Fruit fly (Drosophila melanogaster) whole organism, prepupa: ENCODE results near the gene CG14321.
A peak's percentile ranks its signal among the peaks of the same experiment; 100 is the strongest.

Experiments used
- Blimp-1 ChIP-seq: fragments of 200-800 bp; sonication (Bioruptor generic); optimal IDR thresholded peaks from 3 replicates; lab custom pipeline; 2017; ENCODE audit warnings: missing biosample characterization, missing genetic modification characterization, mild to moderate bottlenecking, moderate library complexity, missing genetic modification reagents
- CG10669 ChIP-seq: fragments of 200-800 bp; sonication (Bioruptor generic); optimal IDR thresholded peaks from 3 replicates; lab custom pipeline; 2018; ENCODE audit warnings: missing biosample characterization, mild to moderate bottlenecking, missing genetic modification characterization, moderate library complexity
- CG16779 ChIP-seq: fragments of 200-800 bp; sonication (Bioruptor generic); optimal IDR thresholded peaks from 3 replicates; lab custom pipeline; 2017; ENCODE audit warnings: missing biosample characterization, mild to moderate bottlenecking, missing genetic modification characterization
- CG31627 ChIP-seq: fragments of 200-800 bp; sonication (Bioruptor generic); optimal IDR thresholded peaks from 3 replicates; lab custom pipeline; 2016; ENCODE audit warnings: missing biosample characterization, missing genetic modification characterization
- CG32006 ChIP-seq: fragments of 200-800 bp; sonication (Bioruptor generic); optimal IDR thresholded peaks from 3 replicates; lab custom pipeline; 2017; ENCODE audit warnings: missing biosample characterization, mild to moderate bottlenecking, missing genetic modification characterization
- CG34406 ChIP-seq: fragments of 200-800 bp; sonication (Bioruptor generic); optimal IDR thresholded peaks from 3 replicates; lab custom pipeline; 2016; ENCODE audit warnings: missing biosample characterization, missing genetic modification characterization
- CG3919 ChIP-seq: fragments of 200-800 bp; sonication (Bioruptor generic); optimal IDR thresholded peaks from 3 replicates; lab custom pipeline; 2016; ENCODE audit warnings: missing biosample characterization, missing genetic modification characterization
- CG6163 ChIP-seq: fragments of 200-800 bp; sonication (Bioruptor generic); IDR thresholded peaks from 3 replicates; pipeline ENCODE4 v1.3.6; 2022; ENCODE audit warnings: missing biosample characterization, missing genetic modification characterization
- CG6792 ChIP-seq: fragments of 200-800 bp; sonication (Bioruptor generic); optimal IDR thresholded peaks from 3 replicates; lab custom pipeline; 2016; ENCODE audit warnings: missing biosample characterization, missing genetic modification characterization
- CG6808 ChIP-seq: fragments of 200-800 bp; sonication (Bioruptor generic); optimal IDR thresholded peaks from 3 replicates; lab custom pipeline; 2017; ENCODE audit warnings: missing biosample characterization, missing genetic modification characterization, mild to moderate bottlenecking, moderate library complexity, missing genetic modification reagents
- CG6854 ChIP-seq: fragments of 200-800 bp; sonication (Bioruptor generic); optimal IDR thresholded peaks from 2 replicates; lab custom pipeline; 2017; ENCODE audit warnings: missing biosample characterization, mild to moderate bottlenecking, missing genetic modification characterization
- CG7368 ChIP-seq: fragments of 200-800 bp; sonication (Bioruptor generic); optimal IDR thresholded peaks from 3 replicates; lab custom pipeline; 2016; ENCODE audit warnings: missing biosample characterization, missing genetic modification characterization
- CG9139 ChIP-seq: fragments of 200-800 bp; sonication (Bioruptor generic); optimal IDR thresholded peaks from 3 replicates; lab custom pipeline; 2017; ENCODE audit warnings: missing biosample characterization, mild to moderate bottlenecking, missing genetic modification characterization
- Eip75B ChIP-seq: fragments of 200-800 bp; sonication (Bioruptor generic); optimal IDR thresholded peaks from 3 replicates; lab custom pipeline; 2016; ENCODE audit warnings: missing biosample characterization, missing genetic modification characterization
- Eip78C ChIP-seq: fragments of 200-800 bp; sonication (Bioruptor generic); peaks from one replicate; lab custom pipeline; 2016; ENCODE audit warnings: missing biosample characterization, missing genetic modification characterization
- Eip93F ChIP-seq: fragments of 200-800 bp; sonication (Bioruptor generic); optimal IDR thresholded peaks from 2 replicates; lab custom pipeline; 2016; ENCODE audit warnings: missing biosample characterization, mild to moderate bottlenecking, missing genetic modification characterization
- Ets21C ChIP-seq: fragments of 200-800 bp; sonication (Bioruptor generic); optimal IDR thresholded peaks from 3 replicates; lab custom pipeline; 2016; ENCODE audit warnings: missing biosample characterization, missing genetic modification characterization
- Hr38 ChIP-seq: sonication (Bioruptor generic); optimal IDR thresholded peaks from 2 replicates; lab custom pipeline; 2016; ENCODE audit warnings: missing biosample characterization, missing genetic modification characterization
- Smox ChIP-seq: fragments of 200-800 bp; sonication (Bioruptor generic); optimal IDR thresholded peaks from 3 replicates; lab custom pipeline; 2016; ENCODE audit warnings: missing biosample characterization, missing genetic modification characterization
- Sox14 ChIP-seq: fragments of 200-800 bp; sonication (Bioruptor generic); optimal IDR thresholded peaks from 3 replicates; lab custom pipeline; 2016; ENCODE audit warnings: missing biosample characterization, missing genetic modification characterization
- Sox15 ChIP-seq: fragments of 200-800 bp; sonication (Bioruptor generic); optimal IDR thresholded peaks from 3 replicates; lab custom pipeline; 2016; ENCODE audit warnings: missing biosample characterization, missing genetic modification characterization
- achi ChIP-seq: fragments of 200-800 bp; sonication (Bioruptor generic); optimal IDR thresholded peaks from 3 replicates; lab custom pipeline; 2016; ENCODE audit warnings: missing biosample characterization, missing genetic modification characterization
- acj6 ChIP-seq: fragments of 200-800 bp; sonication (Bioruptor generic); optimal IDR thresholded peaks from 3 replicates; lab custom pipeline; 2016; ENCODE audit warnings: missing biosample characterization, missing genetic modification characterization
- dac ChIP-seq: fragments of 200-800 bp; sonication (Bioruptor generic); optimal IDR thresholded peaks from 2 replicates; lab custom pipeline; 2017; ENCODE audit warnings: missing biosample characterization, mild to moderate bottlenecking, missing genetic modification characterization
- dsx ChIP-seq: fragments of 200-800 bp; optimal IDR thresholded peaks from 3 replicates; lab custom pipeline; 2019; ENCODE audit warnings: missing biosample characterization, mild to moderate bottlenecking, missing genetic modification characterization, moderate library complexity; ENCODE audit not compliant: poor library complexity, severe bottlenecking
- fd59A ChIP-seq: fragments of 200-800 bp; sonication (Bioruptor generic); optimal IDR thresholded peaks from 2 replicates; lab custom pipeline; 2017; ENCODE audit warnings: missing biosample characterization, mild to moderate bottlenecking, missing genetic modification characterization, missing genetic modification reagents
- fd85E ChIP-seq: fragments of 200-800 bp; sonication (Bioruptor generic); optimal IDR thresholded peaks from 3 replicates; lab custom pipeline; 2016; ENCODE audit warnings: missing biosample characterization, missing genetic modification characterization
- fkh ChIP-seq: fragments of 200-800 bp; sonication (Bioruptor generic); optimal IDR thresholded peaks from 3 replicates; lab custom pipeline; 2017; ENCODE audit warnings: missing biosample characterization, mild to moderate bottlenecking, missing genetic modification characterization, moderate library complexity
- salr ChIP-seq, 2 experiments: fragments of 200-800 bp; sonication (Bioruptor generic); optimal IDR thresholded peaks; 3 replicates each; lab custom pipeline; 2016 to 2018; ENCODE audit warnings: missing biosample characterization in 2 of 2, missing genetic modification characterization in 2 of 2, mild to moderate bottlenecking in 1 of 2
- spab ChIP-seq: fragments of 200-800 bp; sonication (Bioruptor generic); optimal IDR thresholded peaks from 2 replicates; lab custom pipeline; 2017; ENCODE audit warnings: missing biosample characterization, mild to moderate bottlenecking, missing genetic modification characterization, missing genetic modification reagents
- ss ChIP-seq, 2 experiments: fragments of 200-800 bp; sonication (Bioruptor generic); optimal IDR thresholded peaks; 2 replicates in 1 of 2; 3 replicates in 1 of 2; lab custom pipeline; 2017 to 2018; ENCODE audit warnings: mild to moderate bottlenecking in 2 of 2, missing biosample characterization in 2 of 2, missing genetic modification characterization in 2 of 2, moderate library complexity in 1 of 2
- svp ChIP-seq: fragments of 200-800 bp; sonication (Bioruptor generic); peaks from one replicate; lab custom pipeline; 2016; ENCODE audit warnings: missing biosample characterization, missing genetic modification characterization
- topi ChIP-seq: fragments of 200-800 bp; sonication (Bioruptor generic); optimal IDR thresholded peaks from 3 replicates; lab custom pipeline; 2016; ENCODE audit warnings: missing biosample characterization, missing genetic modification characterization
- vri ChIP-seq: fragments of 200-800 bp; sonication (Bioruptor generic); optimal IDR thresholded peaks from 3 replicates; lab custom pipeline; 2016; ENCODE audit warnings: missing biosample characterization, mild to moderate bottlenecking, missing genetic modification characterization

Gene CG14321

DNA sequence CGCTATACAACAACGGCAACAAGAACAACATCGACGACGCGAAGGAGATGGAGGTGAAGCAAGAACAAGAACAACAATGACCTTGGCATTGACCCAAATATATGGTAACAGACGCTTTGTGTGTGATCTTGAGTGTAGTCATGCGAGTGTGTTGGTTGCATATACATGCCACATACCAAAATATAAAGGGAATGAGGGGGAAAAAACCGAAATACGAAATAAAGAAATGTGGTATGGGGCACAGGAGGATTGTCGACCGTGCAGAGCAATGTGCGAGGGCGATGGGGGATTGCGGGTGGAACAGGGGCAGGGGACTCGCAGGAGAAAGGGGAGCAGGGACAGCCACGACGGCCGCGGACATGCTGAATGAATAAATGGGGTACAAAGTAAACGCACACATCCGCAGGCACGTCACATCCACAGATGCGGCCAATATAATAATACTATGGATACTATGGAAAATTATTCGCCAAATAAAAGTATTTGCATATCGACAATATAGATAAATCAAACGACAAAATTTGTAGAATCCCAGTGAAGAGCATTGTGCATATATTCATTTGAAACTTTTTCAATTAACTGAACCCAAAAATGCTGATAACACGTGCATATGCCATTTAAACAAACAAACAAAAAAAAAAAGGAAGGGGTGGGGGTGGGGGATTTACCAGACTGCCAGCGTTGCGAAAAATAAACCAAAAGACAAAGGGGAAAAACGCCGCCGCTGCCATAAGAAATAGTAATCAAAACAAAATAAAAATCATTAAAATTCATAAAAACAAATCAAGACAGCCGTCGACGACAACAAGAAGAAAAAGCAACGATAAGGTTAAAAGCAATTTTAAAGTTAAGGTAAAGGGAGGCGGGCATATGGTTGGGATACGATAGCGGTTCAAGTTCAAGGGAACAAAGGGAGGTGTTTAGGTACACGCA is 27.2 kb upstream of the CG14321 start:
- peak; percentile 25 for TF ChIP-seq acj6 (GFP tag; lab: Kevin White, UChicago)
- TF ChIP-seq CG9139 (GFP tag; lab: Kevin White, UChicago) = peak; percentile 6
- TF ChIP-seq CG31627 (GFP tag; lab: Kevin White, UChicago) = no peak
- no peak for TF ChIP-seq Hr38
- TF ChIP-seq spab (GFP tag; lab: Kevin White, UChicago) = peak; percentile 18
- peak; percentile 73 for TF ChIP-seq Eip78C (GFP tag; lab: Kevin White, UChicago)
- peak; percentile 11 for TF ChIP-seq fd59A
- TF ChIP-seq CG10669 = peak; percentile 35
- TF ChIP-seq Blimp-1 = peak; percentile 32
- peak; percentile 5 for TF ChIP-seq fkh (GFP tag; lab: Kevin White, UChicago)
- TF ChIP-seq ss (GFP tag; optimal IDR thresholded peaks at IDR 0.05; lab: Kevin White, UChicago) = peak; percentile 38 to 62
- no peak for TF ChIP-seq CG6792 (GFP tag; lab: Kevin White, UChicago)
- peak; percentile 17 for TF ChIP-seq dsx (GFP tag; lab: Kevin White, UChicago)
- TF ChIP-seq CG16779 (tag; lab: Kevin White, UChicago) = peak; percentile 40
- no peak for TF ChIP-seq topi (GFP tag; lab: Kevin White, UChicago)
- peak; percentile 16 for TF ChIP-seq Sox14
- TF ChIP-seq vri (GFP tag; lab: Kevin White, UChicago) = peak; percentile 23
- peak; percentile 14 for TF ChIP-seq CG32006 (GFP tag; lab: Kevin White, UChicago)
- TF ChIP-seq CG6808 (GFP tag; lab: Kevin White, UChicago) = peak; percentile 8
- peak; percentile 66 for TF ChIP-seq Eip75B (GFP tag; lab: Kevin White, UChicago)
- no peak for TF ChIP-seq salr (GFP tag; optimal IDR thresholded peaks at IDR 0.05; lab: Kevin White, UChicago)
- peak; percentile 24 for TF ChIP-seq CG34406 (GFP tag; lab: Kevin White, UChicago)
- TF ChIP-seq svp = peak; percentile 86
- TF ChIP-seq, all 60 proteins: peak for 18

DNA sequence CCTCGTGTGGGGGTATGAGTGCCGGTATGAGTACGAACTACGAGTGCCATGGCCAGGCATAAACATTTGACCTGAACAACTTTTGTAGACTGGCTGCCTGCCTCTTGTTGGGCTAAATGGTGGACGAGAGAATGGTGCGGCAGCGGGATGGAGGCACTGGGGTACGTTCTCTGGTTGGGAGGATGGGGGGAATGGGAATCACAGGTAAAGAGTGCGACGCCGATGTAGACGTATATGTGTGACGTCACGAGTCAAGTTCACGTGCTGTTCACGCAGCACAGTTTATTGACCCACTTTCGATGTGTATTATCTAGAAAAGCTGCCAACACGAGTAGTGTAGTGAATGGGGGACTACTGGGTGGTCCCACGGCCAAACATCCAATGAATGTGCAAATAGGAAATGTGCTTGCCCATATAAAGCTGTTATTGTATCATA is 26.4 kb upstream of the CG14321 start:
- TF ChIP-seq ss (GFP tag; optimal IDR thresholded peaks at IDR 0.05; lab: Kevin White, UChicago) = no peak
- TF ChIP-seq CG7368 (GFP tag; lab: Kevin White, UChicago) = no peak
- no peak for TF ChIP-seq CG9139 (GFP tag; lab: Kevin White, UChicago)
- TF ChIP-seq fkh (GFP tag; lab: Kevin White, UChicago) = peak; percentile 30
- no peak for TF ChIP-seq Ets21C
- TF ChIP-seq dac (GFP tag; lab: Kevin White, UChicago) = no peak
- peak; percentile 28; the same call in 1 of the 3 replicates for TF ChIP-seq CG6163 (GFP tag; lab: Robert Waterston, UW)

DNA sequence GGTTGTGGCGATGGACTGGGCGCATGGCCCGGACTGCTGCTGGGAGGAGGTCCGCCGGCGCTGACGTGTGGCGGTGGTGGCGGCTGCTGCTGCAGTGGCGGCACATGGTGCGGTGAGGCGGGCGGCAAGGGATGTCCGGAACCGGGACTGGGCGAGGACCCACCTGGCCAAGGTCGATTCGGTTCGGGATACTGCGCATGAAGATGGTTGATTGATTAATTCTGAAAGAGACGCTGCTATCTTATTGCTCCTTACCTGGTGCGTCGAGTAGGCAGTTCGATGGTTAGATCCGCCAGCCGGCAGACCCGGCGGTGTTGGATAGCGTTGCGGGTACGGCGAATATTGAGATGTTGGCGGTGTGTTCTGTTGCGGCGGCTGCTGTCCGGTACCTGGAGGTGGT is 25.6 kb upstream of the CG14321 start:
- TF ChIP-seq spab (GFP tag; lab: Kevin White, UChicago) = no peak
- no peak for TF ChIP-seq achi (GFP tag; lab: Kevin White, UChicago)
- no peak for TF ChIP-seq Sox15
- no peak for TF ChIP-seq CG6854 (GFP tag; lab: Kevin White, UChicago)
- TF ChIP-seq CG10669 = no peak
- no peak for TF ChIP-seq CG6792 (GFP tag; lab: Kevin White, UChicago)
- TF ChIP-seq CG32006 (GFP tag; lab: Kevin White, UChicago) = no peak
- TF ChIP-seq Eip93F (GFP tag; lab: Kevin White, UChicago) = no peak
- no peak for TF ChIP-seq topi (GFP tag; lab: Kevin White, UChicago)
- no peak for TF ChIP-seq CG3919 (GFP tag; lab: Kevin White, UChicago)
- TF ChIP-seq Smox (GFP tag; lab: Kevin White, UChicago) = no peak
- TF ChIP-seq svp = no peak
- no peak for TF ChIP-seq fd85E (GFP tag; lab: Kevin White, UChicago)
